2 worm cellular contexts compared by ENCODE assay signal in the genomic region with DNA sequence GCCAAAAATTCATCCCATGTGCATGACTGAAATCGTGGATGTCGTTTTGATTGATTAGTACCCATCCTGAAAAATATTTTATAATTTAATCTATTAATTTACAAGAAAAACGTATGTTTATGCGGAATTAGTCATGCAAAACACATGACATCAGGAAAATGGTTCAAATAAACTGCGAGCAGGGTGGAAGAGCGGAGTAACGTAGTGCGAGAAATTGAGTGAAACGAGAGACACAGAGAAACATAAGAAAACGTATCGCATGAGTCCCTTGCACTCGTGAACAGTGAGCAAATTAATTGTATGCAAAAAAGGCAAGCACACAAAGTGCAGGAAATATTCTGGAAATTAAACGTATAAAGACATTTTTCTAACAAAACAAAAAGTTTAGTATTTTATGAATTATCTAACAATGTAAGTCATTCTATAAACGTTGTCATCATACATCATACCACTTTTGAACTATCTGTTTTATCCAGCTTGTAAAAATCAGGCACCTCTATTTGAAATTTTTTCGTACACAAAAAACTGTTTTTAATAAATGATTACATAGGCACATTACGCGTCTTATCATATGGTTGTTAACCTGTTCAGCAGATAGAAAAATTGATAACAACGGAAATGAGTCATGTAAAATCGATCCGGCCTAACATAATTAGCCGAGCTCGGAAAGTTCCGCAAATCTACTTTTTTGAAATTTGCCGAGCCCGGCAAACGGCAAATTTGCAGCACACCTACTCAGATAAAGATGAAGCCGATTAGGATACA.
A peak's percentile ranks its signal among the peaks of the same experiment; 100 is the strongest.
TF ChIP-seq lines count a peak whose summit lies in the region.

A gene (minus strand): TSS at position 66 of the 765 bp plus-strand sequence.

TF ChIP-seq in whole organism, L2 larva, 48 proteins besides CTCF, POLR2A, EP300 and RAD21 (continued from another document):
- TF ChIP-seq peb-1 (tag; optimal IDR thresholded peaks at IDR 0.05; lab: Kevin White, UChicago) = no peak
- no peak for TF ChIP-seq mdl-1 (tag; optimal IDR thresholded peaks at IDR 0.05; lab: Kevin White, UChicago)
- no peak for TF ChIP-seq ZK546.5 (tag; optimal IDR thresholded peaks at IDR 0.05; lab: Kevin White, UChicago)
- no peak for TF ChIP-seq nhr-23 (tag; optimal IDR thresholded peaks at IDR 0.05; lab: Kevin White, UChicago)
- no peak for TF ChIP-seq ceh-16 (tag; optimal IDR thresholded peaks at IDR 0.05; lab: Kevin White, UChicago)
- TF ChIP-seq nhr-10 (tag; optimal IDR thresholded peaks at IDR 0.05; lab: Kevin White, UChicago) = no peak
- no peak for TF ChIP-seq ztf-11 (tag; optimal IDR thresholded peaks at IDR 0.05; lab: Kevin White, UChicago)
- TF ChIP-seq zag-1 (tag; optimal IDR thresholded peaks at IDR 0.05; lab: Kevin White, UChicago) = no peak
- no peak for TF ChIP-seq nhr-25 (tag; optimal IDR thresholded peaks at IDR 0.05; lab: Kevin White, UChicago)
- peak; percentile 85 for TF ChIP-seq C34F6.9 (tag; optimal IDR thresholded peaks at IDR 0.05; lab: Kevin White, UChicago)
- TF ChIP-seq ztf-4 (tag; optimal IDR thresholded peaks at IDR 0.05; lab: Kevin White, UChicago) = no peak
- no peak for TF ChIP-seq aly-2 (tag; optimal IDR thresholded peaks at IDR 0.05; lab: Kevin White, UChicago)
- TF ChIP-seq ceh-82 (tag; optimal IDR thresholded peaks at IDR 0.05; lab: Kevin White, UChicago) = no peak
- TF ChIP-seq unc-55 (GFP tag; optimal IDR thresholded peaks at IDR 0.05; lab: Kevin White, UChicago) = peak; percentile 71
- TF ChIP-seq ama-1 (optimal IDR thresholded peaks at IDR 0.05; lab: Kevin White, UChicago) = peak; percentile 34
- peak; percentile 56 for TF ChIP-seq crh-2 (tag; optimal IDR thresholded peaks at IDR 0.05; lab: Kevin White, UChicago)
- no peak for TF ChIP-seq snpc-4 (tag; optimal IDR thresholded peaks at IDR 0.05; lab: Kevin White, UChicago)
- peak; percentile 33 for TF ChIP-seq sma-3 (GFP tag; optimal IDR thresholded peaks at IDR 0.05; lab: Kevin White, UChicago)
- TF ChIP-seq fos-1 (tag; optimal IDR thresholded peaks at IDR 0.05; lab: Kevin White, UChicago) = peak; percentile 51
- peak; percentile 2 for TF ChIP-seq nhr-21 (tag; optimal IDR thresholded peaks at IDR 0.05; lab: Kevin White, UChicago)
- peak; percentile 3 for TF ChIP-seq nhr-6 (tag; optimal IDR thresholded peaks at IDR 0.05; lab: Kevin White, UChicago)
- peak; percentile 19 for TF ChIP-seq sem-4 (tag; optimal IDR thresholded peaks at IDR 0.05; lab: Kevin White, UChicago)
- TF ChIP-seq nhr-129 (tag; optimal IDR thresholded peaks at IDR 0.05; lab: Kevin White, UChicago) = peak; percentile 75
- TF ChIP-seq nhr-12 (tag; optimal IDR thresholded peaks at IDR 0.05; lab: Kevin White, UChicago) = no peak
- no peak for TF ChIP-seq unc-39 (tag; optimal IDR thresholded peaks at IDR 0.05; lab: Kevin White, UChicago)
- TF ChIP-seq lin-39 (tag; optimal IDR thresholded peaks at IDR 0.05; lab: Kevin White, UChicago) = no peak
- no peak for TF ChIP-seq R02D3.7 (tag; optimal IDR thresholded peaks at IDR 0.05; lab: Kevin White, UChicago)
- no peak for TF ChIP-seq mbf-1 (tag; optimal IDR thresholded peaks at IDR 0.05; lab: Kevin White, UChicago)
TF ChIP-seq in whole organism, L2 larva: peak in this region for 16.

TF ChIP-seq in whole organism, L4 larva, 104 proteins besides CTCF, POLR2A, EP300 and RAD21 (continued from another document):
- TF ChIP-seq vab-7 (GFP tag; IDR thresholded peaks at IDR 0.05; lab: Robert Waterston, UW) = no peak
- no peak for TF ChIP-seq lin-15B (tag; optimal IDR thresholded peaks at IDR 0.05; lab: Kevin White, UChicago)
- no peak for TF ChIP-seq fos-1 (tag; optimal IDR thresholded peaks at IDR 0.05; lab: Kevin White, UChicago)
- no peak for TF ChIP-seq nhr-28 (tag; optimal IDR thresholded peaks at IDR 0.05; lab: Kevin White, UChicago)
- TF ChIP-seq hlh-11 (tag; optimal IDR thresholded peaks at IDR 0.05; lab: Kevin White, UChicago) = peak; percentile 60
- TF ChIP-seq mep-1 (tag; optimal IDR thresholded peaks at IDR 0.05; lab: Kevin White, UChicago) = peak; percentile 59
- TF ChIP-seq mdl-1 (tag; optimal IDR thresholded peaks at IDR 0.05; lab: Kevin White, UChicago) = peak in 1 of 2 experiments; percentile 25
- peak; percentile 97 for TF ChIP-seq hlh-30 (tag; optimal IDR thresholded peaks at IDR 0.05; lab: Kevin White, UChicago; ENCODE audit: insufficient read depth)
- peak in 1 of 2 experiments; percentile 63 for TF ChIP-seq lsy-2 (tag; optimal IDR thresholded peaks at IDR 0.05; lab: Kevin White, UChicago)
- no peak for TF ChIP-seq set-16 (GFP tag; IDR thresholded peaks at IDR 0.05; lab: Robert Waterston, UW)
- no peak for TF ChIP-seq Y5F2A.4 (GFP tag; optimal IDR thresholded peaks at IDR 0.05; lab: Kevin White, UChicago)
- no peak for TF ChIP-seq dmd-6 (GFP tag; IDR thresholded peaks at IDR 0.05; lab: Robert Waterston, UW)
- TF ChIP-seq dpl-1 (GFP tag; optimal IDR thresholded peaks at IDR 0.05; lab: Kevin White, UChicago) = peak; percentile 34
- TF ChIP-seq F26F4.8 (GFP tag; conservative IDR thresholded peaks at IDR 0.05; lab: Robert Waterston, UW) = no peak
- TF ChIP-seq Y75B8A.6 (GFP tag; IDR thresholded peaks at IDR 0.05; lab: Robert Waterston, UW) = no peak
- TF ChIP-seq snpc-1.2 (GFP tag; IDR thresholded peaks at IDR 0.05; lab: Robert Waterston, UW) = no peak
- TF ChIP-seq zip-11 (GFP tag; IDR thresholded peaks at IDR 0.05; lab: Robert Waterston, UW) = no peak
- TF ChIP-seq tra-1 (GFP tag; IDR thresholded peaks at IDR 0.05; lab: Robert Waterston, UW) = no peak
- TF ChIP-seq T26A8.4 (GFP tag; IDR thresholded peaks at IDR 0.05; lab: Robert Waterston, UW) = no peak
- no peak for TF ChIP-seq lin-29 (GFP tag; IDR thresholded peaks at IDR 0.05; lab: Robert Waterston, UW)
TF ChIP-seq in whole organism, L4 larva: peak in this region for 12.
